Worm (Caenorhabditis elegans): ENCODE measurements around the gene teg-1.
A peak's percentile ranks its signal among the peaks of the same experiment; 100 is the strongest.

The teg-1 gene

ce11 chrIII:11268532-11268931 is 49.5 kb downstream of the teg-1 start:
- no peak for TF ChIP-seq nhr-6 (tag; optimal IDR thresholded peaks at IDR 0.05)
- TF ChIP-seq ztf-4 (tag; optimal IDR thresholded peaks at IDR 0.05) = no peak
- no peak for TF ChIP-seq unc-62 (GFP tag; optimal IDR thresholded peaks at IDR 0.05)
- peak; percentile 15 for TF ChIP-seq fos-1 (tag; optimal IDR thresholded peaks at IDR 0.05)
- no peak for TF ChIP-seq peb-1 (tag; optimal IDR thresholded peaks at IDR 0.05)

ce11 chrIII:11267372-11267771 is 50.7 kb downstream of the teg-1 start:
- TF ChIP-seq nhr-6 (tag; optimal IDR thresholded peaks at IDR 0.05) = no peak
- TF ChIP-seq ZK546.5 (tag; optimal IDR thresholded peaks at IDR 0.05) = no peak
- TF ChIP-seq fos-1 (tag; optimal IDR thresholded peaks at IDR 0.05) = peak; percentile 42
- no peak for TF ChIP-seq lin-13 (GFP tag; optimal IDR thresholded peaks at IDR 0.05)
- TF ChIP-seq lin-11 (tag; optimal IDR thresholded peaks at IDR 0.05) = no peak

Data from whole organism, L2 larva.